Fruit fly (Drosophila melanogaster): Measurements from ENCODE around the gene TwdlK.

Gene TwdlK

dm6 chr3R:26606498-26606897, 22.0 kb downstream of the TwdlK start:
- no peak for TF ChIP-seq CG11762 (GFP tag; optimal IDR thresholded peaks at IDR 0.05; ENCODE audit: insufficient read depth)

dm6 chr3R:26593847-26594542, 34.5 kb downstream of the TwdlK start:
- no peak for TF ChIP-seq CG34406 (GFP tag; optimal IDR thresholded peaks at IDR 0.05)
- TF ChIP-seq CG8319 (GFP tag; optimal IDR thresholded peaks at IDR 0.05) = no peak
- TF ChIP-seq fd85E (GFP tag; optimal IDR thresholded peaks at IDR 0.05) = no peak
- TF ChIP-seq Eip93F (GFP tag; optimal IDR thresholded peaks at IDR 0.05) = no peak
- TF ChIP-seq CG10631 (GFP tag; optimal IDR thresholded peaks at IDR 0.05) = no peak
- TF ChIP-seq vri (GFP tag; optimal IDR thresholded peaks at IDR 0.05) = no peak
- TF ChIP-seq CG11762 (GFP tag; optimal IDR thresholded peaks at IDR 0.05; ENCODE audit: insufficient read depth) = no peak
- no peak for TF ChIP-seq dsx (GFP tag; optimal IDR thresholded peaks at IDR 0.05; ENCODE audit: poor library complexity, severe bottlenecking)
- TF ChIP-seq CG7368 (GFP tag; optimal IDR thresholded peaks at IDR 0.05) = no peak
- TF ChIP-seq Hr39 (GFP tag; optimal IDR thresholded peaks at IDR 0.05) = no peak
- TF ChIP-seq salr (GFP tag; optimal IDR thresholded peaks at IDR 0.05) = no peak
- TF ChIP-seq OdsH (GFP tag; optimal IDR thresholded peaks at IDR 0.05) = no peak
- TF ChIP-seq Ets21C (GFP tag; optimal IDR thresholded peaks at IDR 0.05) = no peak
- TF ChIP-seq dac (GFP tag; optimal IDR thresholded peaks at IDR 0.05) = no peak
- TF ChIP-seq spab (GFP tag; optimal IDR thresholded peaks at IDR 0.05) = no peak
- no peak for TF ChIP-seq CG16779 (tag; optimal IDR thresholded peaks at IDR 0.05)
- TF ChIP-seq CG32006 (GFP tag; optimal IDR thresholded peaks at IDR 0.05) = no peak
- TF ChIP-seq CG11294 (GFP tag; IDR thresholded peaks at IDR 0.05) = no peak

- TF ChIP-seq Sox14 (GFP tag; optimal IDR thresholded peaks at IDR 0.05) = peak; percentile 68
- no peak for TF ChIP-seq achi (GFP tag; optimal IDR thresholded peaks at IDR 0.05)
- no peak for TF ChIP-seq CG31627 (GFP tag; optimal IDR thresholded peaks at IDR 0.05)
- no peak for TF ChIP-seq fd59A (GFP tag; optimal IDR thresholded peaks at IDR 0.05)
- peak; percentile 49 for TF ChIP-seq Met (GFP tag; optimal IDR thresholded peaks at IDR 0.05)
- TF ChIP-seq Smox (GFP tag; optimal IDR thresholded peaks at IDR 0.05) = peak; percentile 44
- TF ChIP-seq vri (GFP tag; optimal IDR thresholded peaks at IDR 0.05) = peak; percentile 83
- TF ChIP-seq Blimp-1 (GFP tag; optimal IDR thresholded peaks at IDR 0.05) = peak; percentile 4
- no peak for TF ChIP-seq Sox15 (GFP tag; optimal IDR thresholded peaks at IDR 0.05)
- TF ChIP-seq fd85E (GFP tag; optimal IDR thresholded peaks at IDR 0.05) = no peak
- TF ChIP-seq svp (GFP tag) = peak; percentile 36
- peak; percentile 56 for TF ChIP-seq Eip93F (GFP tag; optimal IDR thresholded peaks at IDR 0.05)
- TF ChIP-seq Eip78C (GFP tag) = no peak
- peak; percentile 27 for TF ChIP-seq Hr39 (GFP tag; optimal IDR thresholded peaks at IDR 0.05)
- TF ChIP-seq Eip75B (GFP tag; optimal IDR thresholded peaks at IDR 0.05) = peak; percentile 60
Measured at dm6 chr3R:26588158-26588584, 40.4 kb downstream of the TwdlK start.

All from whole organism, prepupa.